Fruit fly (Drosophila melanogaster) whole organism, prepupa: ENCODE results near the gene Pen.
A peak's percentile ranks its signal among the peaks of the same experiment; 100 is the strongest.

Experiments
- Blimp-1 ChIP-seq: fragments of 200-800 bp; sonication (Bioruptor generic); optimal IDR thresholded peaks from 3 replicates; lab custom pipeline; 2017; ENCODE audit warnings: missing biosample characterization, missing genetic modification characterization, mild to moderate bottlenecking, moderate library complexity, missing genetic modification reagents
- CG10669 ChIP-seq: fragments of 200-800 bp; sonication (Bioruptor generic); optimal IDR thresholded peaks from 3 replicates; lab custom pipeline; 2018; ENCODE audit warnings: missing biosample characterization, mild to moderate bottlenecking, missing genetic modification characterization, moderate library complexity
- CG15336 ChIP-seq: fragments of 200-800 bp; sonication (Bioruptor generic); IDR thresholded peaks from 2 replicates; pipeline ENCODE4 v1.3.6; 2022; ENCODE audit warnings: missing biosample characterization, missing genetic modification characterization
- CG6854 ChIP-seq: fragments of 200-800 bp; sonication (Bioruptor generic); optimal IDR thresholded peaks from 2 replicates; lab custom pipeline; 2017; ENCODE audit warnings: missing biosample characterization, mild to moderate bottlenecking, missing genetic modification characterization
- Ets21C ChIP-seq: fragments of 200-800 bp; sonication (Bioruptor generic); optimal IDR thresholded peaks from 3 replicates; lab custom pipeline; 2016; ENCODE audit warnings: missing biosample characterization, missing genetic modification characterization
- Gug ChIP-seq: fragments of 200-800 bp; sonication (Bioruptor generic); IDR thresholded peaks from 2 replicates; pipeline ENCODE4 v1.3.6; 2022; ENCODE audit warnings: missing biosample characterization, missing genetic modification characterization
- Lpt ChIP-seq: fragments of 200-800 bp; sonication (Bioruptor generic); optimal IDR thresholded peaks from 3 replicates; lab custom pipeline; 2016; ENCODE audit warnings: missing biosample characterization, missing genetic modification characterization
- Smox ChIP-seq: fragments of 200-800 bp; sonication (Bioruptor generic); optimal IDR thresholded peaks from 3 replicates; lab custom pipeline; 2016; ENCODE audit warnings: missing biosample characterization, missing genetic modification characterization
- spab ChIP-seq: fragments of 200-800 bp; sonication (Bioruptor generic); optimal IDR thresholded peaks from 2 replicates; lab custom pipeline; 2017; ENCODE audit warnings: missing biosample characterization, mild to moderate bottlenecking, missing genetic modification characterization, missing genetic modification reagents
- ss ChIP-seq, 2 experiments: fragments of 200-800 bp; sonication (Bioruptor generic); optimal IDR thresholded peaks; 2 replicates in 1 of 2; 3 replicates in 1 of 2; lab custom pipeline; 2017 to 2018; ENCODE audit warnings: mild to moderate bottlenecking in 2 of 2, missing biosample characterization in 2 of 2, missing genetic modification characterization in 2 of 2, moderate library complexity in 1 of 2

DNA sequence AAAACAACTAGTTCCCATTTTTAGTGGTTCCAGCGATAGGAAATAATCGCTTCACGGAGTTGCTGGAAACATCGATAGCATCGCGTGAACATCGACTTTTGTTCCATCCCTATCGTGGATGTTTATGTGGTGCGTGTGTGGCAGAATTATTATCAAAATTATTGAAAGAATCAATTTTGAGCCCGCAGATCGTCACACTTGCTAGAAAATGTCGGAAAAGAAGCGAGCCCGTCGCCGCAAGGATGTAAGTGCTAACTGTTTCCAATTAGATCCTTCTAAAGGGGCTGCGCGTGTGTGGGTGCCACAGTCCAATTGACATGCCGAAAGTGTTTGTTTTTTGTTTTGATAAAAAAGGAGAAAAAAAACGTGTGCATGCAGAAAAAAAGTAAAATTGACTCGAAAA lies 47.4 kb upstream of the Pen start, which contains the start of gene Trp1:
- TF ChIP-seq Smox (GFP tag; lab: Kevin White, UChicago) (no peak), Lpt (GFP tag; lab: Kevin White, UChicago) (no peak), CG10669 (peak; percentile 33), ss (GFP tag; optimal IDR thresholded peaks at IDR 0.05; lab: Kevin White, UChicago) (peak; percentile 30 to 57), Gug (GFP tag; lab: Robert Waterston, UW) (no peak), Blimp-1 (GFP tag; lab: Kevin White, UChicago) (no peak), Ets21C (GFP tag; lab: Kevin White, UChicago) (no peak), spab (GFP tag; lab: Kevin White, UChicago) (no peak), CG6854 (GFP tag; lab: Kevin White, UChicago) (no peak), CG15336 (GFP tag; lab: Robert Waterston, UW) (peak; percentile 46)
